Fruit fly (Drosophila melanogaster) whole organism, embryonic: Measurements from ENCODE around the gene Seipin.

Experiments
- Ada2b ChIP-seq: fragments of 200-800 bp; sonication (Bioruptor generic); IDR thresholded peaks from 2 replicates; pipeline ENCODE4 v1.3.6; 2022; ENCODE audit warnings: missing biosample characterization, missing genetic modification characterization
- CG14667 ChIP-seq: fragments of 200-800 bp; sonication (Bioruptor generic); IDR thresholded peaks from 2 replicates; pipeline ENCODE4 v1.3.6; 2022; ENCODE audit warnings: missing biosample characterization, missing genetic modification characterization
- CG14860 ChIP-seq: fragments of 200-800 bp; sonication (Bioruptor generic); IDR thresholded peaks from 3 replicates; pipeline ENCODE4 v1.3.6; 2022; ENCODE audit warnings: missing biosample characterization, missing genetic modification characterization; ENCODE audit not compliant: partially characterized antibody
- CG1602 ChIP-seq: fragments of 200-800 bp; sonication (Bioruptor generic); optimal IDR thresholded peaks from 3 replicates; lab custom pipeline; 2016; ENCODE audit warnings: missing biosample characterization, missing genetic modification characterization
- CG1603 ChIP-seq: fragments of 200-800 bp; sonication (Bioruptor generic); optimal IDR thresholded peaks from 2 replicates; lab custom pipeline; 2019; ENCODE audit warnings: missing biosample characterization, mild to moderate bottlenecking, missing genetic modification characterization, moderate library complexity
- CG17802 ChIP-seq: fragments of 200-800 bp; sonication (Bioruptor generic); optimal IDR thresholded peaks from 2 replicates; lab custom pipeline; 2018; ENCODE audit warnings: missing biosample characterization, mild to moderate bottlenecking, missing genetic modification characterization, moderate library complexity
- CG1832 ChIP-seq: fragments of 200-800 bp; sonication (Bioruptor generic); optimal IDR thresholded peaks from 2 replicates; lab custom pipeline; 2017; ENCODE audit warnings: missing biosample characterization, mild to moderate bottlenecking, missing genetic modification characterization, inconsistent platforms
- CG18764 ChIP-seq: fragments of 200-800 bp; sonication (Bioruptor generic); optimal IDR thresholded peaks from 3 replicates; lab custom pipeline; 2016; ENCODE audit warnings: missing biosample characterization, missing genetic modification characterization
- CG2120 ChIP-seq: fragments of 200-800 bp; sonication (Bioruptor generic); optimal IDR thresholded peaks from 3 replicates; lab custom pipeline; 2016; ENCODE audit warnings: missing biosample characterization, missing genetic modification characterization
- CG2889 ChIP-seq: fragments of 200-800 bp; sonication (Bioruptor generic); IDR thresholded peaks from 3 replicates; pipeline ENCODE4 v1.3.6; 2022; ENCODE audit warnings: missing biosample characterization, missing genetic modification characterization
- CG4730 ChIP-seq: fragments of 200-800 bp; sonication (Bioruptor generic); IDR thresholded peaks from 2 replicates; pipeline ENCODE4 v1.3.6; 2022; ENCODE audit warnings: missing biosample characterization, missing genetic modification characterization
- CG6791 ChIP-seq: fragments of 200-800 bp; sonication (Bioruptor generic); IDR thresholded peaks from 3 replicates; pipeline ENCODE4 v1.3.6; 2022; ENCODE audit warnings: missing biosample characterization, missing genetic modification characterization; ENCODE audit not compliant: partially characterized antibody
- CG7372 ChIP-seq: fragments of 200-800 bp; sonication (Bioruptor generic); IDR thresholded peaks from 2 replicates; pipeline ENCODE4 v1.3.6; 2022; ENCODE audit warnings: missing biosample characterization, missing genetic modification characterization
- CG7928 ChIP-seq: fragments of 200-800 bp; sonication (Bioruptor generic); optimal IDR thresholded peaks from 2 replicates; lab custom pipeline; 2017; ENCODE audit warnings: missing biosample characterization, mild to moderate bottlenecking, missing genetic modification characterization
- CG8478 ChIP-seq: fragments of >200 bp; optimal IDR thresholded peaks from 2 replicates; lab custom pipeline; 2018
- CG9215 ChIP-seq: fragments of 200-800 bp; sonication (Bioruptor generic); IDR thresholded peaks from 2 replicates; pipeline ENCODE4 v1.3.6; 2022; ENCODE audit warnings: missing biosample characterization, missing genetic modification characterization
- CG9609 ChIP-seq: fragments of 200-800 bp; sonication (Bioruptor generic); optimal IDR thresholded peaks from 3 replicates; lab custom pipeline; 2016; ENCODE audit warnings: missing biosample characterization, missing genetic modification characterization
- Dad ChIP-seq: fragments of 200-800 bp; sonication (Bioruptor generic); optimal IDR thresholded peaks from 3 replicates; lab custom pipeline; 2016; ENCODE audit warnings: missing biosample characterization, missing genetic modification characterization
- Hand ChIP-seq: fragments of 200-800 bp; sonication (Bioruptor generic); optimal IDR thresholded peaks from 2 replicates; lab custom pipeline; 2017; ENCODE audit warnings: mild to moderate bottlenecking, missing biosample characterization, missing genetic modification reagents, missing genetic modification characterization
- Hey ChIP-seq: fragments of 200-800 bp; sonication (Bioruptor generic); optimal IDR thresholded peaks from 3 replicates; lab custom pipeline; 2018; ENCODE audit warnings: missing biosample characterization, mild to moderate bottlenecking, missing genetic modification characterization
- NK7.1 ChIP-seq: fragments of 200-800 bp; sonication (Bioruptor generic); optimal IDR thresholded peaks from 3 replicates; lab custom pipeline; 2016; ENCODE audit warnings: missing biosample characterization, missing genetic modification characterization
- Ptx1 ChIP-seq: fragments of 200-800 bp; sonication (Bioruptor generic); IDR thresholded peaks from 2 replicates; pipeline ENCODE4 v1.3.6; 2022; ENCODE audit warnings: missing biosample characterization, missing genetic modification characterization
- Side ChIP-seq: fragments of 200-800 bp; sonication (Bioruptor generic); optimal IDR thresholded peaks from 2 replicates; lab custom pipeline; 2016; ENCODE audit warnings: missing biosample characterization, missing genetic modification characterization
- Sry-δ ChIP-seq: fragments of 200-800 bp; sonication (Bioruptor generic); optimal IDR thresholded peaks from 2 replicates; lab custom pipeline; 2016; ENCODE audit warnings: missing biosample characterization, missing genetic modification characterization
- Ssrp ChIP-seq: fragments of 200-800 bp; sonication (Bioruptor generic); optimal IDR thresholded peaks from 2 replicates; lab custom pipeline; 2018; ENCODE audit warnings: missing biosample characterization, mild to moderate bottlenecking, missing genetic modification characterization, moderate library complexity
- Xbp1 ChIP-seq: fragments of 200-800 bp; sonication (Bioruptor generic); optimal IDR thresholded peaks from 3 replicates; lab custom pipeline; 2016; ENCODE audit warnings: missing biosample characterization, mild to moderate bottlenecking, missing genetic modification characterization
- amos ChIP-seq: fragments of 200-800 bp; sonication (Bioruptor generic); IDR thresholded peaks from 2 replicates; pipeline ENCODE4 v1.3.6; 2022; ENCODE audit warnings: missing biosample characterization, missing genetic modification characterization; ENCODE audit not compliant: partially characterized antibody
- aop ChIP-seq: fragments of 200-800 bp; sonication (Bioruptor generic); IDR thresholded peaks from 2 replicates; pipeline ENCODE4 v1.3.6; 2022; ENCODE audit warnings: missing biosample characterization, missing genetic modification characterization
- ase ChIP-seq: fragments of 200-800 bp; sonication (Bioruptor generic); IDR thresholded peaks from 3 replicates; pipeline ENCODE4 v1.3.6; 2022; ENCODE audit warnings: missing biosample characterization, missing genetic modification characterization
- btn ChIP-seq: fragments of 200-800 bp; sonication (Bioruptor generic); optimal IDR thresholded peaks from 2 replicates; lab custom pipeline; 2016; ENCODE audit warnings: missing biosample characterization, missing genetic modification characterization
- dm ChIP-seq: fragments of 200-800 bp; sonication (Bioruptor generic); optimal IDR thresholded peaks from 3 replicates; lab custom pipeline; 2016; ENCODE audit warnings: missing biosample characterization, missing genetic modification characterization
- dysf ChIP-seq: fragments of 200-800 bp; sonication (Bioruptor generic); IDR thresholded peaks from 3 replicates; pipeline ENCODE4 v1.3.6; 2022; ENCODE audit warnings: missing biosample characterization, missing genetic modification characterization
- esg ChIP-seq: fragments of 200-800 bp; sonication (Bioruptor generic); conservative IDR thresholded peaks from 2 replicates; pipeline ENCODE4 v1.3.6; 2022; ENCODE audit warnings: missing biosample characterization, missing genetic modification characterization
- fd3F ChIP-seq: fragments of 200-800 bp; sonication (Bioruptor generic); optimal IDR thresholded peaks from 2 replicates; lab custom pipeline; 2018; ENCODE audit warnings: missing biosample characterization, mild to moderate bottlenecking, missing genetic modification characterization, moderate library complexity
- fd64A ChIP-seq: fragments of 200-800 bp; sonication (Bioruptor generic); optimal IDR thresholded peaks from 3 replicates; lab custom pipeline; 2018; ENCODE audit warnings: missing biosample characterization, mild to moderate bottlenecking, missing genetic modification characterization
- hb ChIP-seq: fragments of 200-800 bp; sonication (Bioruptor generic); IDR thresholded peaks from 3 replicates; pipeline ENCODE4 v1.3.6; 2022; ENCODE audit warnings: missing biosample characterization, missing genetic modification characterization; ENCODE audit not compliant: partially characterized antibody
- jigr1 ChIP-seq: fragments of 200-800 bp; sonication (Bioruptor generic); IDR thresholded peaks from 3 replicates; pipeline ENCODE4 v1.3.6; 2022; ENCODE audit warnings: missing biosample characterization, missing genetic modification characterization
- mam ChIP-seq: fragments of 200-800 bp; sonication (Bioruptor generic); optimal IDR thresholded peaks from 3 replicates; lab custom pipeline; 2016; ENCODE audit warnings: missing biosample characterization, missing genetic modification characterization
- peb ChIP-seq: fragments of 200-800 bp; sonication (Bioruptor generic); IDR thresholded peaks from 2 replicates; pipeline ENCODE4 v1.3.6; 2022; ENCODE audit warnings: missing biosample characterization, missing genetic modification characterization
- pros ChIP-seq: fragments of 200-800 bp; sonication (Bioruptor generic); optimal IDR thresholded peaks from 3 replicates; lab custom pipeline; 2019; ENCODE audit warnings: missing biosample characterization, mild to moderate bottlenecking, missing genetic modification characterization, moderate library complexity
- psq ChIP-seq: fragments of 200-800 bp; sonication (Bioruptor generic); optimal IDR thresholded peaks from 2 replicates; lab custom pipeline; 2017; ENCODE audit warnings: missing biosample characterization, missing genetic modification characterization
- run ChIP-seq: fragments of 200-800 bp; sonication (Bioruptor generic); optimal IDR thresholded peaks from 3 replicates; lab custom pipeline; 2018; ENCODE audit warnings: missing biosample characterization, mild to moderate bottlenecking, missing genetic modification characterization
- salm ChIP-seq: fragments of 200-800 bp; sonication (Bioruptor generic); optimal IDR thresholded peaks from 2 replicates; lab custom pipeline; 2018; ENCODE audit warnings: missing biosample characterization, mild to moderate bottlenecking, missing genetic modification characterization
- schlank ChIP-seq: fragments of 200-800 bp; sonication (Bioruptor generic); optimal IDR thresholded peaks from 2 replicates; lab custom pipeline; 2018; ENCODE audit warnings: missing biosample characterization, mild to moderate bottlenecking, missing genetic modification characterization
- sens ChIP-seq: fragments of 200-800 bp; sonication (Bioruptor generic); peaks from one replicate; lab custom pipeline; 2016; ENCODE audit warnings: missing biosample characterization, missing genetic modification characterization
- sim ChIP-seq: fragments of 200-800 bp; sonication (Bioruptor generic); IDR thresholded peaks from 2 replicates; pipeline ENCODE4 v1.3.6; 2022; ENCODE audit warnings: missing biosample characterization, missing genetic modification characterization
- sisA ChIP-seq: fragments of 200-800 bp; sonication (Bioruptor generic); IDR thresholded peaks from 2 replicates; pipeline ENCODE4 v1.3.6; 2022; ENCODE audit warnings: missing biosample characterization, missing genetic modification characterization
- slp2 ChIP-seq: fragments of 200-800 bp; sonication (Bioruptor generic); optimal IDR thresholded peaks from 2 replicates; lab custom pipeline; 2016; ENCODE audit warnings: missing biosample characterization, missing genetic modification characterization
- stwl ChIP-seq: fragments of 200-800 bp; sonication (Bioruptor generic); optimal IDR thresholded peaks from 3 replicates; lab custom pipeline; 2018; ENCODE audit warnings: missing biosample characterization, mild to moderate bottlenecking, missing genetic modification characterization, moderate library complexity
- trem ChIP-seq: fragments of 200-800 bp; optimal IDR thresholded peaks from 3 replicates; lab custom pipeline; 2019; ENCODE audit warnings: missing biosample characterization, mild to moderate bottlenecking, missing genetic modification characterization, moderate library complexity
- ttk ChIP-seq: fragments of 200-800 bp; sonication (Bioruptor generic); IDR thresholded peaks from 2 replicates; pipeline ENCODE4 v2.1.2; 2022; ENCODE audit warnings: missing biosample characterization, missing genetic modification characterization
- tx ChIP-seq: fragments of 200-800 bp; sonication (Bioruptor generic); optimal IDR thresholded peaks from 2 replicates; lab custom pipeline; 2016; ENCODE audit warnings: missing biosample characterization, missing genetic modification characterization

The Seipin gene

dm6 chrX:2647472-2647883 lies 27.9 kb downstream of the Seipin start (continued):
- peak; percentile 6 for TF ChIP-seq NK7.1 (GFP tag; lab: Kevin White, UChicago)
- TF ChIP-seq ttk (GFP tag; lab: Robert Waterston, UW): no peak
- TF ChIP-seq Hey (tag; lab: Kevin White, UChicago): peak; percentile 12
- 0 out of 2 replicates have a peak, but pooled peaks have one; percentile 30 for TF ChIP-seq sim (GFP tag; lab: Robert Waterston, UW)
- no peak for TF ChIP-seq dm (GFP tag; lab: Kevin White, UChicago)
- TF ChIP-seq btn: peak; percentile 20
- TF ChIP-seq trem (tag; lab: Kevin White, UChicago): peak; percentile 23
- TF ChIP-seq jigr1 (GFP tag; lab: Robert Waterston, UW): peak; percentile 29; the same call in 1 of the 3 replicates
- peak; percentile 58 for TF ChIP-seq Ssrp (tag; lab: Kevin White, UChicago)
- no peak for TF ChIP-seq CG8478 (lab: Kevin White, UChicago)
- TF ChIP-seq schlank (tag; lab: Kevin White, UChicago): peak; percentile 27
- TF ChIP-seq CG1832 (GFP tag; lab: Kevin White, UChicago): no peak
- no peak for TF ChIP-seq CG9215 (GFP tag; lab: Robert Waterston, UW)
- no peak for TF ChIP-seq CG2889 (GFP tag; lab: Robert Waterston, UW)
- peak; percentile 56 for TF ChIP-seq CG9609 (GFP tag; lab: Kevin White, UChicago)
- no peak for TF ChIP-seq stwl
- TF ChIP-seq CG18764: peak; percentile 37
- peak; percentile 58 for TF ChIP-seq ase
- TF ChIP-seq esg (GFP tag; lab: Robert Waterston, UW): peak; percentile 47
- TF ChIP-seq hb: no peak
- peak; percentile 44 for TF ChIP-seq Dad (GFP tag; lab: Kevin White, UChicago)
- TF ChIP-seq CG14860 (GFP tag; lab: Robert Waterston, UW): no peak
- peak; percentile 84 for TF ChIP-seq CG1603 (tag; lab: Kevin White, UChicago)
- no peak for TF ChIP-seq Sry-δ
- no peak for TF ChIP-seq CG17802
- TF ChIP-seq amos (GFP tag; lab: Robert Waterston, UW): no peak
- 0 out of 2 replicates have a peak, but pooled peaks have one; percentile 33 for TF ChIP-seq CG7372
- TF ChIP-seq peb (GFP tag; lab: Robert Waterston, UW): peak; percentile 24; the same call in 1 of the 2 replicates
- no peak for TF ChIP-seq pros
- peak; percentile 42 for TF ChIP-seq slp2 (GFP tag; lab: Kevin White, UChicago)
- peak; percentile 39 for TF ChIP-seq Side (GFP tag; lab: Kevin White, UChicago)
- peak; percentile 53 for TF ChIP-seq run (tag; lab: Kevin White, UChicago)
- TF ChIP-seq fd3F (GFP tag; lab: Kevin White, UChicago): peak; percentile 36
- TF ChIP-seq Ptx1: peak; percentile 68
- TF ChIP-seq CG4730 (GFP tag; lab: Robert Waterston, UW): no peak
- peak; percentile 54; the same call in 1 of the 2 replicates for TF ChIP-seq sisA
- TF ChIP-seq Xbp1 (GFP tag; lab: Kevin White, UChicago): peak; percentile 65
- no peak for TF ChIP-seq CG6791
- peak; percentile 51 for TF ChIP-seq mam
- no peak for TF ChIP-seq psq (GFP tag; lab: Kevin White, UChicago)
- TF ChIP-seq Ada2b (GFP tag; lab: Robert Waterston, UW): peak; percentile 57
- TF ChIP-seq CG7928 (GFP tag; lab: Kevin White, UChicago): no peak
- TF ChIP-seq Hand (GFP tag; lab: Kevin White, UChicago): peak; percentile 3
- TF ChIP-seq CG14667 (GFP tag; lab: Robert Waterston, UW): no peak
- peak; percentile 43 for TF ChIP-seq CG1602 (GFP tag; lab: Kevin White, UChicago)
- TF ChIP-seq dysf (GFP tag; lab: Robert Waterston, UW): peak; percentile 72
- peak; percentile 94 for TF ChIP-seq sens
- no peak for TF ChIP-seq fd64A
- no peak for TF ChIP-seq tx (GFP tag; lab: Kevin White, UChicago)
- TF ChIP-seq aop (GFP tag; lab: Robert Waterston, UW): 0 out of 2 replicates have a peak, but pooled peaks have one; percentile 44
- TF ChIP-seq CG2120 (GFP tag; lab: Kevin White, UChicago): peak; percentile 71
- TF ChIP-seq salm (tag; lab: Kevin White, UChicago): peak; percentile 9
